Fruit fly (Drosophila melanogaster) whole organism, wandering third instar larva: Measurements from ENCODE around the gene bif.

ENCODE experiments used
- Abd-B ChIP-seq: fragments of >200 bp; optimal IDR thresholded peaks from 2 replicates; lab custom pipeline; 2017; ENCODE audit warnings: missing biosample characterization, missing genetic modification characterization
- CG32264 ChIP-seq: fragments of 200-800 bp; sonication (Bioruptor generic); optimal IDR thresholded peaks from 2 replicates; lab custom pipeline; 2016; ENCODE audit warnings: missing biosample characterization, missing genetic modification characterization
- CG9705 ChIP-seq: fragments of 200-800 bp; sonication (Bioruptor generic); optimal IDR thresholded peaks from 2 replicates; lab custom pipeline; 2018; ENCODE audit warnings: missing biosample characterization, mild to moderate bottlenecking, missing genetic modification characterization
- CrebA ChIP-seq: fragments of 200-800 bp; sonication (Bioruptor generic); optimal IDR thresholded peaks from 2 replicates; lab custom pipeline; 2016; ENCODE audit warnings: missing biosample characterization, mild to moderate bottlenecking, missing genetic modification characterization, borderline replicate concordance
- Dfd ChIP-seq: fragments of >200 bp; optimal IDR thresholded peaks from 2 replicates; lab custom pipeline; 2017; ENCODE audit warnings: missing biosample characterization, missing genetic modification characterization
- Dif ChIP-seq: fragments of 200-275, 200-300 bp; sonication (Bioruptor generic); optimal IDR thresholded peaks from 2 replicates; lab custom pipeline; 2018; ENCODE audit warnings: missing biosample characterization, missing genetic modification characterization; ENCODE audit not compliant: partially characterized antibody
- GATAd ChIP-seq: sonication (Bioruptor generic); optimal IDR thresholded peaks from 2 replicates; lab custom pipeline; 2016; ENCODE audit warnings: missing biosample characterization, missing genetic modification characterization
- HLH106 ChIP-seq: fragments of 200-800 bp; optimal IDR thresholded peaks from 3 replicates; lab custom pipeline; 2019; ENCODE audit warnings: missing biosample characterization, mild to moderate bottlenecking, missing genetic modification characterization, moderate library complexity
- Hnf4 ChIP-seq: fragments of 200-800 bp; sonication (Bioruptor generic); optimal IDR thresholded peaks from 2 replicates; lab custom pipeline; 2016; ENCODE audit warnings: missing biosample characterization, mild to moderate bottlenecking, missing genetic modification characterization
- Hr78 ChIP-seq: fragments of >200 bp; optimal IDR thresholded peaks from 2 replicates; lab custom pipeline; 2017; ENCODE audit warnings: missing biosample characterization, missing genetic modification characterization
- Hr83 ChIP-seq: fragments of 200-300 bp; sonication (Bioruptor generic); optimal IDR thresholded peaks from 2 replicates; lab custom pipeline; 2016; ENCODE audit warnings: missing biosample characterization, mild to moderate bottlenecking, missing genetic modification characterization, moderate library complexity; ENCODE audit not compliant: poor library complexity, severe bottlenecking
- Jra ChIP-seq: sonication (Bioruptor generic); optimal IDR thresholded peaks from 2 replicates; lab custom pipeline; 2016; ENCODE audit warnings: missing biosample characterization, missing genetic modification characterization
- Mio ChIP-seq: sonication (Bioruptor generic); optimal IDR thresholded peaks from 2 replicates; lab custom pipeline; 2016; ENCODE audit warnings: missing biosample characterization, missing genetic modification characterization
- Myc ChIP-seq: fragments of >200 bp; optimal IDR thresholded peaks from 2 replicates; lab custom pipeline; 2017
- N ChIP-seq: fragments of >200 bp; optimal IDR thresholded peaks from 2 replicates; lab custom pipeline; 2018; ENCODE audit warnings: missing biosample characterization, missing external identifiers, missing genetic modification characterization
- OdsH ChIP-seq: fragments of 200-800 bp; sonication (Bioruptor generic); optimal IDR thresholded peaks from 2 replicates; lab custom pipeline; 2016; ENCODE audit warnings: missing biosample characterization, mild to moderate bottlenecking, missing genetic modification characterization
- Rel ChIP-seq, 2 experiments: fragments of 200-800 bp; sonication (Bioruptor generic) in 1 of 2; optimal IDR thresholded peaks; 2 replicates in 1 of 2; 3 replicates in 1 of 2; lab custom pipeline; 2016 to 2019; ENCODE audit warnings: mild to moderate bottlenecking in 2 of 2, missing biosample characterization in 2 of 2, missing genetic modification characterization in 2 of 2, moderate library complexity in 1 of 2
- Sp1 ChIP-seq: fragments of 200-800 bp; sonication (Bioruptor generic); optimal IDR thresholded peaks from 3 replicates; lab custom pipeline; 2019; ENCODE audit warnings: missing biosample characterization, mild to moderate bottlenecking, missing genetic modification characterization, moderate library complexity
- Vsx2 ChIP-seq: fragments of 200-300, 225-300 bp; sonication (Bioruptor generic); optimal IDR thresholded peaks from 2 replicates; lab custom pipeline; 2018; ENCODE audit warnings: missing biosample characterization, missing genetic modification characterization; ENCODE audit not compliant: partially characterized antibody
- br ChIP-seq: fragments of 200-800 bp; sonication (Bioruptor generic); optimal IDR thresholded peaks from 2 replicates; lab custom pipeline; 2016; ENCODE audit warnings: missing biosample characterization, missing genetic modification characterization
- brk ChIP-seq: fragments of 200-800 bp; sonication (Bioruptor generic); optimal IDR thresholded peaks from 2 replicates; lab custom pipeline; 2016; ENCODE audit warnings: missing biosample characterization, mild to moderate bottlenecking, missing genetic modification characterization
- dl ChIP-seq, 2 experiments: fragments of 175-275, 200-275 bp in 1 of 2; fragments of 200-275 bp in 1 of 2; sonication (Bioruptor generic); optimal IDR thresholded peaks; lab custom pipeline; 2018; ENCODE audit warnings: mild to moderate bottlenecking in 2 of 2, missing biosample characterization in 2 of 2, missing genetic modification characterization in 2 of 2, moderate library complexity in 2 of 2; ENCODE audit not compliant: partially characterized antibody in 2 of 2, insufficient read depth in 1 of 2
- dmrt93B ChIP-seq: fragments of 200-800 bp; sonication (Bioruptor generic); optimal IDR thresholded peaks from 2 replicates; lab custom pipeline; 2018; ENCODE audit warnings: missing biosample characterization, mild to moderate bottlenecking, missing genetic modification characterization
- dsf ChIP-seq: sonication (Bioruptor generic); optimal IDR thresholded peaks from 2 replicates; lab custom pipeline; 2016; ENCODE audit warnings: missing biosample characterization, missing genetic modification characterization, borderline replicate concordance
- ey ChIP-seq: fragments of 200-800 bp; sonication (Bioruptor generic); optimal IDR thresholded peaks from 2 replicates; lab custom pipeline; 2016; ENCODE audit warnings: missing biosample characterization, missing genetic modification characterization
- foxo ChIP-seq, 2 experiments: fragments of 200-800 bp; sonication (Bioruptor generic); optimal IDR thresholded peaks; 2 replicates in 1 of 2; 3 replicates in 1 of 2; lab custom pipeline; 2016 to 2017; ENCODE audit warnings: missing biosample characterization in 2 of 2, missing genetic modification characterization in 2 of 2
- fru ChIP-seq: fragments of 200-800 bp; sonication (Bioruptor generic); optimal IDR thresholded peaks from 3 replicates; lab custom pipeline; 2016; ENCODE audit warnings: missing biosample characterization, mild to moderate bottlenecking, missing genetic modification characterization
- h ChIP-seq: fragments of 200-800 bp; sonication (Bioruptor generic); optimal IDR thresholded peaks from 3 replicates; lab custom pipeline; 2016; ENCODE audit warnings: missing biosample characterization, mild to moderate bottlenecking, missing genetic modification characterization
- jim ChIP-seq: fragments of 175-275, 200-325 bp; sonication (Bioruptor generic); optimal IDR thresholded peaks from 2 replicates; lab custom pipeline; 2016; ENCODE audit warnings: missing biosample characterization, mild to moderate bottlenecking, missing genetic modification characterization
- lola ChIP-seq: fragments of >200 bp; optimal IDR thresholded peaks from 2 replicates; lab custom pipeline; 2017; ENCODE audit warnings: missing biosample characterization, missing genetic modification characterization
- pan ChIP-seq: fragments of >200 bp; optimal IDR thresholded peaks from 2 replicates; lab custom pipeline; 2017
- psq ChIP-seq: fragments of 200-800 bp; sonication (Bioruptor generic); optimal IDR thresholded peaks from 3 replicates; lab custom pipeline; 2017; ENCODE audit warnings: missing biosample characterization, mild to moderate bottlenecking, missing genetic modification characterization, moderate library complexity
- rgr ChIP-seq: fragments of 200-800 bp; sonication (Bioruptor generic); optimal IDR thresholded peaks from 3 replicates; lab custom pipeline; 2016; ENCODE audit warnings: missing biosample characterization, mild to moderate bottlenecking, missing genetic modification characterization
- sage ChIP-seq: fragments of 200-800 bp; sonication (Bioruptor generic); optimal IDR thresholded peaks from 2 replicates; lab custom pipeline; 2016; ENCODE audit warnings: missing biosample characterization, mild to moderate bottlenecking, missing genetic modification characterization
- sv ChIP-seq: fragments of 200-800 bp; sonication (Bioruptor generic); optimal IDR thresholded peaks from 3 replicates; lab custom pipeline; 2016; ENCODE audit warnings: missing biosample characterization, missing genetic modification characterization
- tai ChIP-seq: sonication (Bioruptor generic); optimal IDR thresholded peaks from 2 replicates; lab custom pipeline; 2016; ENCODE audit warnings: missing biosample characterization, missing genetic modification characterization
- usp ChIP-seq: fragments of >200 bp; optimal IDR thresholded peaks from 2 replicates; lab custom pipeline; 2017; ENCODE audit warnings: missing biosample characterization, missing genetic modification characterization
- woc ChIP-seq: sonication (Bioruptor generic); optimal IDR thresholded peaks from 2 replicates; lab custom pipeline; 2016; ENCODE audit warnings: missing biosample characterization, mild to moderate bottlenecking, missing genetic modification characterization

The bif gene

DNA sequence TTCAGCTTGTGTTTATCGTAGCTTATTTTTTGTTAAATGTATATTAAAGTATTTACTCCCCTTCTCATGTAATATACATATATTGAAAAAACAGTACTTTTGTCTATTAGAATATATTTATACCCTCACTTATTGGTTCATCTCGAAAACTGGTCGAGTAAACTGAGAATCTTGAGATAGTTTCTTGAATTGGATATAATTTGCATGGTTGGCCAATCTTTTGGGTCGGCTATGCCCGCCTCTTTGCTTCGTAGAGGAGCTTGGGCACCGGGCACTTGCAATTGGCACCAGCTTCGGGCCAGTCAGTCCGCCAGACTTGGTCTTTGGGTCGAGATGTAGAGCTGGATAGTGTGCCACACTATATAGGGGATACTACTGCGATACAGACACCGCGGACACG, 1.6 kb downstream of the bif start:
- TF ChIP-seq fru (GFP tag; lab: Kevin White, UChicago): no peak
- no peak for TF ChIP-seq dmrt93B (GFP tag; lab: Kevin White, UChicago)
- TF ChIP-seq brk (GFP tag; lab: Kevin White, UChicago): no peak
- TF ChIP-seq Mio: no peak
- no peak for TF ChIP-seq rgr (GFP tag; lab: Kevin White, UChicago)
- no peak for TF ChIP-seq foxo (GFP tag; optimal IDR thresholded peaks at IDR 0.05; lab: Kevin White, UChicago)
- no peak for TF ChIP-seq Abd-B (GFP tag; lab: Kevin White, UChicago)
- TF ChIP-seq sage (GFP tag; lab: Kevin White, UChicago): no peak
- no peak for TF ChIP-seq woc
- TF ChIP-seq Dif: no peak
- TF ChIP-seq Sp1 (GFP tag; lab: Kevin White, UChicago): no peak
- no peak for TF ChIP-seq h
- no peak for TF ChIP-seq GATAd (GFP tag; lab: Kevin White, UChicago)
- TF ChIP-seq dsf: no peak
- no peak for TF ChIP-seq ey (GFP tag; lab: Kevin White, UChicago)
- TF ChIP-seq Myc (lab: Kevin White, UChicago): no peak
- TF ChIP-seq psq: no peak
- no peak for TF ChIP-seq Rel (GFP tag; optimal IDR thresholded peaks at IDR 0.05; lab: Kevin White, UChicago)
- no peak for TF ChIP-seq Rel (tag; optimal IDR thresholded peaks at IDR 0.05; lab: Kevin White, UChicago)
- TF ChIP-seq usp: no peak
- TF ChIP-seq Hnf4: no peak

DNA sequence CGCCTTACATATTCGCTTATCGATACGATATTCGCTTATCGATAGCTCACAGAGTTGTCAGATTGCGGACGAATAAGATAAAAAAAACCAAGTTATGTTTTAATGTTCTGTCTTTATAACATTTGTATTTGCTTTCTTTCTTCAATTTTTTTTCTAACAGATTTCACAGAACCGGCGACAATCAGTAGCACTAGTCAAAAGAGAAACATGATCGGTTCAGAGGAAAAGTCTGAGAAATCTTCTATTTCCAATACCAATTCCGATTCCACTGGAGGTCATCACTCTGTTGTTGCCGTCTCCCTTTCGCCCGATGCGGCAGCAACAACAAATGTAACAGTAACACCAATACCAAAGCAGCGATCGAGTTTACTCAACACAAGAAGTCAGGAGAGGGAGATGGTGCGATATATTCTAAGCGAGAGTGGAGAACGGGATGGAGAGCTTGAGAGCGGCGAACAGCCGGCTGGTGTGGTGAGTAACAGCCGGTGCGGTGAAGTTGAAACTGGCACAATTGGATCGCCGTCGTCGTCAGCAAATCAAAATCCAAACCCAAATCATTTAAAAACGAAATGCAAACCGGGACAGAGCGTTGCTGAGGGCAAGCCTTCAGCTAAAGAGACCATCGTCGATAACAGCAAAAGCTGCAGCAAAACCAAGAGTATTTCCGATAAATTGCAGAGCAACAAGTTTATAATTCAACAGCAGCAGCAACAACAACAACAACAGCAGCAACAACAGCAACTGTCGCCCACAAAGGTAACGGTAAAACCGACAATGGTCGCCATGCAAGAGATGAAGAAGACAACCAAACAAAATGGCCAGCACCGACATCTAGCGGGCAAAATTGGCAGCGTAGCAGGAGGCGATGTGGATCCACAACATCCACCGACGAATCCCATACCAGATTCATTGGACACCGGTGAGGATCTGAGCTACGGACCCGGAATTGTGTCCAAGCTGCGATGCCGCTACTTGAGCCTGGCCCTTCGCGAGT, 3.1 kb downstream of the bif start:
- TF ChIP-seq sv (GFP tag; lab: Kevin White, UChicago) (peak; percentile 13), Hr78 (GFP tag; lab: Kevin White, UChicago) (no peak), Myc (lab: Kevin White, UChicago) (no peak), br (GFP tag; lab: Kevin White, UChicago) (peak; percentile 53), tai (GFP tag; lab: Kevin White, UChicago) (peak; percentile 72), OdsH (GFP tag; lab: Kevin White, UChicago) (peak; percentile 15), Mio (no peak), ey (GFP tag; lab: Kevin White, UChicago) (peak; percentile 75), Hr83 (GFP tag; lab: Kevin White, UChicago) (peak; percentile 50), GATAd (GFP tag; lab: Kevin White, UChicago) (no peak), h (peak; percentile 69), psq (peak; percentile 72), Dfd (no peak), foxo (GFP tag; optimal IDR thresholded peaks at IDR 0.05; lab: Kevin White, UChicago) (peak; percentile 59 to 76), dmrt93B (GFP tag; lab: Kevin White, UChicago) (peak; percentile 48), Abd-B (GFP tag; lab: Kevin White, UChicago) (no peak), lola (GFP tag; lab: Kevin White, UChicago) (no peak), Hnf4 (peak; percentile 36), woc (peak; percentile 72), Dif (peak; percentile 93), Rel (GFP tag; optimal IDR thresholded peaks at IDR 0.05; lab: Kevin White, UChicago) (peak; percentile 17), Rel (tag; optimal IDR thresholded peaks at IDR 0.05; lab: Kevin White, UChicago) (peak; percentile 25), dl (GFP tag; optimal IDR thresholded peaks at IDR 0.05; lab: Kevin White, UChicago; ENCODE audit: insufficient read depth in 1 of 2, partially characterized antibody in 2 of 2) (peak; percentile 77 to 92), CG32264 (GFP tag; lab: Kevin White, UChicago) (no peak), usp (no peak), HLH106 (tag; lab: Kevin White, UChicago) (peak; percentile 77), dsf (no peak), jim (GFP tag; lab: Kevin White, UChicago) (no peak), rgr (GFP tag; lab: Kevin White, UChicago) (peak; percentile 72), Sp1 (GFP tag; lab: Kevin White, UChicago) (peak; percentile 60), fru (GFP tag; lab: Kevin White, UChicago) (peak; percentile 100), N (GFP tag; lab: Kevin White, UChicago) (no peak), CG9705 (peak; percentile 67), pan (lab: Kevin White, UChicago) (no peak), CrebA (GFP tag; lab: Kevin White, UChicago) (no peak), sage (GFP tag; lab: Kevin White, UChicago) (peak; percentile 44), Vsx2 (GFP tag; lab: Kevin White, UChicago) (no peak), brk (GFP tag; lab: Kevin White, UChicago) (no peak), Jra (peak; percentile 13)
